Worm (Caenorhabditis elegans) whole organism, L1 larva: ENCODE measurements around the gene frpr-15.
A peak's percentile ranks its signal among the peaks of the same experiment; 100 is the strongest.

ENCODE experiments used
- C04F5.9 ChIP-seq: sonication (generic microtip); optimal IDR thresholded peaks from 2 replicates; lab custom pipeline; 2016; ENCODE audit warnings: missing genetic modification characterization, missing compliant biosample characterization
- C34B4.2 ChIP-seq: sonication (generic microtip); optimal IDR thresholded peaks from 2 replicates; lab custom pipeline; 2017; ENCODE audit warnings: mild to moderate bottlenecking, missing genetic modification characterization, missing compliant biosample characterization
- F16B12.6 ChIP-seq: fragments of 150-350 bp; optimal IDR thresholded peaks from 2 replicates; lab custom pipeline; 2014; ENCODE audit warnings: missing biosample characterization, missing genetic modification characterization
- Y116A8C.19 ChIP-seq: sonication (generic microtip); optimal IDR thresholded peaks from 2 replicates; lab custom pipeline; 2016; ENCODE audit warnings: missing compliant biosample characterization, missing genetic modification characterization, borderline replicate concordance
- aha-1 ChIP-seq: fragments of 150-350 bp; optimal IDR thresholded peaks from 2 replicates; lab custom pipeline; 2014; ENCODE audit warnings: missing biosample characterization, missing genetic modification characterization
- alr-1 ChIP-seq: fragments of 200-800 bp; sonication (Bioruptor generic); optimal IDR thresholded peaks from 2 replicates; lab custom pipeline; 2018; ENCODE audit warnings: borderline replicate concordance, mild to moderate bottlenecking, missing genetic modification characterization, missing compliant biosample characterization
- ama-1 ChIP-seq: fragments of 150-350 bp; optimal IDR thresholded peaks from 2 replicates; lab custom pipeline; 2014
- ceh-63 ChIP-seq: fragments of 200-800 bp; sonication (Bioruptor generic); optimal IDR thresholded peaks from 2 replicates; lab custom pipeline; 2018; ENCODE audit warnings: mild to moderate bottlenecking, missing genetic modification characterization, missing compliant biosample characterization
- ceh-8 ChIP-seq: fragments of 200-800 bp; sonication (Bioruptor generic); optimal IDR thresholded peaks from 2 replicates; lab custom pipeline; 2018; ENCODE audit warnings: mild to moderate bottlenecking, missing genetic modification characterization, moderate library complexity, missing compliant biosample characterization
- ceh-82 ChIP-seq, 3 experiments: fragments of 150-350 bp in 1 of 3; sonication (generic microtip) in 2 of 3; optimal IDR thresholded peaks; 2 replicates each; lab custom pipeline; 2014 to 2017; ENCODE audit warnings: missing biosample characterization in 3 of 3, missing genetic modification characterization in 3 of 3
- ceh-90 ChIP-seq: sonication (generic microtip); optimal IDR thresholded peaks from 2 replicates; lab custom pipeline; 2016; ENCODE audit warnings: missing genetic modification characterization, missing compliant biosample characterization
- ces-1 ChIP-seq: fragments of 150-350 bp; optimal IDR thresholded peaks from 2 replicates; lab custom pipeline; 2014; ENCODE audit warnings: missing biosample characterization, missing genetic modification reagents, missing genetic modification characterization
- dpl-1 ChIP-seq, 3 experiments: fragments of 150-350 bp in 2 of 3; sonication (generic microtip) in 1 of 3; optimal IDR thresholded peaks; 2 replicates each; lab custom pipeline; 2014 to 2017; ENCODE audit warnings: missing biosample characterization in 3 of 3, missing genetic modification characterization in 3 of 3, missing genetic modification reagents in 3 of 3
- efl-3 ChIP-seq: fragments of 200-800 bp; sonication (Bioruptor generic); optimal IDR thresholded peaks from 2 replicates; lab custom pipeline; 2018; ENCODE audit warnings: mild to moderate bottlenecking, missing genetic modification characterization, missing compliant biosample characterization
- egl-13 ChIP-seq: sonication (generic microtip); optimal IDR thresholded peaks from 2 replicates; lab custom pipeline; 2016; ENCODE audit warnings: missing genotype, missing genetic modification reagents, missing genetic modification characterization, missing compliant biosample characterization
- egl-27 ChIP-seq, 2 experiments: fragments of 150-350 bp in 1 of 2; sonication (generic microtip); optimal IDR thresholded peaks; 3 replicates each; lab custom pipeline; 2017 to 2018; ENCODE audit warnings: missing biosample characterization in 2 of 2, missing genetic modification characterization in 2 of 2, missing genetic modification reagents in 2 of 2
- elt-2 ChIP-seq: sonication (generic microtip); optimal IDR thresholded peaks from 2 replicates; lab custom pipeline; 2016; ENCODE audit warnings: missing genetic modification characterization, mild to moderate bottlenecking, inconsistent platforms, missing compliant biosample characterization, missing genetic modification reagents
- ets-5 ChIP-seq: fragments of 200-800 bp; sonication (Bioruptor generic); IDR thresholded peaks from 2 replicates; pipeline ENCODE4 v1.3.6; 2022; ENCODE audit warnings: missing genetic modification characterization, missing compliant biosample characterization
- fkh-4 ChIP-seq: sonication (generic microtip); optimal IDR thresholded peaks from 2 replicates; lab custom pipeline; 2016; ENCODE audit warnings: missing compliant biosample characterization, missing genetic modification characterization, borderline replicate concordance
- fkh-8 ChIP-seq: sonication (generic microtip); optimal IDR thresholded peaks from 2 replicates; lab custom pipeline; 2016; ENCODE audit warnings: mild to moderate bottlenecking, missing genetic modification characterization, missing compliant biosample characterization
- fos-1 ChIP-seq: fragments of 150-350 bp; optimal IDR thresholded peaks from 2 replicates; lab custom pipeline; 2014; ENCODE audit warnings: missing biosample characterization, missing genetic modification characterization
- grh-1 ChIP-seq: fragments of 200-800 bp; sonication (Bioruptor generic); IDR thresholded peaks from 2 replicates; pipeline ENCODE4 v1.3.6; 2022; ENCODE audit warnings: missing genetic modification reagents, missing genetic modification characterization, missing compliant biosample characterization
- hlh-4 ChIP-seq: sonication (generic microtip); optimal IDR thresholded peaks from 2 replicates; lab custom pipeline; 2016; ENCODE audit warnings: mild to moderate bottlenecking, missing genetic modification characterization, missing compliant biosample characterization
- isw-1 ChIP-seq: fragments of 200-800 bp; sonication (Bioruptor generic); IDR thresholded peaks from 2 replicates; pipeline ENCODE4 v1.3.6; 2022; ENCODE audit warnings: missing genetic modification characterization, missing compliant biosample characterization
- jun-1 ChIP-seq: fragments of 150-350 bp; optimal IDR thresholded peaks from 2 replicates; lab custom pipeline; 2014; ENCODE audit warnings: missing biosample characterization, missing genetic modification reagents, missing genetic modification characterization
- lin-14 ChIP-seq: fragments of 200-800 bp; sonication (Bioruptor generic); optimal IDR thresholded peaks from 2 replicates; lab custom pipeline; 2018; ENCODE audit warnings: mild to moderate bottlenecking, missing genetic modification characterization, moderate library complexity, missing compliant biosample characterization
- lin-35 ChIP-seq, 2 experiments: fragments of 150-350 bp; optimal IDR thresholded peaks; 2 replicates each; lab custom pipeline; 2014; ENCODE audit warnings: missing biosample characterization in 2 of 2, missing genetic modification characterization in 2 of 2, missing genetic modification reagents in 2 of 2
- lin-39 ChIP-seq: fragments of 150-350 bp; optimal IDR thresholded peaks from 2 replicates; lab custom pipeline; 2014; ENCODE audit warnings: missing biosample characterization, missing genetic modification reagents, missing genetic modification characterization
- lsy-2 ChIP-seq, 2 experiments: fragments of 150-350 bp; optimal IDR thresholded peaks; 2 replicates each; lab custom pipeline; 2014; ENCODE audit warnings: missing biosample characterization in 2 of 2, missing genetic modification characterization in 2 of 2
- mab-9 ChIP-seq: fragments of 200-800 bp; sonication (Bioruptor generic); IDR thresholded peaks from 2 replicates; pipeline ENCODE4 v1.3.6; 2022; ENCODE audit warnings: missing genetic modification reagents, missing genetic modification characterization, missing compliant biosample characterization
- nhr-19 ChIP-seq: fragments of 200-800 bp; sonication (Bioruptor generic); conservative IDR thresholded peaks from 2 replicates; pipeline ENCODE4 v1.3.6; 2022; ENCODE audit warnings: missing genetic modification characterization, missing compliant biosample characterization
- nhr-20 ChIP-seq: sonication (generic microtip); optimal IDR thresholded peaks from 2 replicates; lab custom pipeline; 2016; ENCODE audit warnings: mild to moderate bottlenecking, missing genetic modification characterization, missing compliant biosample characterization
- nhr-237 ChIP-seq: fragments of 150-350 bp; optimal IDR thresholded peaks from 2 replicates; lab custom pipeline; 2014; ENCODE audit warnings: missing biosample characterization, missing genetic modification characterization
- nhr-28 ChIP-seq: fragments of 150-350 bp; optimal IDR thresholded peaks from 2 replicates; lab custom pipeline; 2014; ENCODE audit warnings: missing biosample characterization, missing genetic modification characterization
- nhr-47 ChIP-seq: sonication (generic microtip); optimal IDR thresholded peaks from 2 replicates; lab custom pipeline; 2016; ENCODE audit warnings: mild to moderate bottlenecking, missing genetic modification characterization, moderate library complexity, missing compliant biosample characterization
- nhr-84 ChIP-seq: sonication (generic microtip); optimal IDR thresholded peaks from 2 replicates; lab custom pipeline; 2017; ENCODE audit warnings: missing biosample characterization, missing genetic modification characterization
- nhr-85 ChIP-seq: sonication (generic microtip); peaks from one replicate; lab custom pipeline; 2016; ENCODE audit warnings: missing genetic modification characterization, inconsistent platforms, missing compliant biosample characterization
- nhr-90 ChIP-seq: sonication (generic microtip); optimal IDR thresholded peaks from 2 replicates; lab custom pipeline; 2016; ENCODE audit warnings: mild to moderate bottlenecking, missing genetic modification characterization, missing compliant biosample characterization; ENCODE audit not compliant: poor library complexity
- pag-3 ChIP-seq: sonication (generic microtip); optimal IDR thresholded peaks from 2 replicates; lab custom pipeline; 2017; ENCODE audit warnings: missing genetic modification characterization, mild to moderate bottlenecking, missing compliant biosample characterization, antibody characterized with exemption, borderline replicate concordance; ENCODE audit not compliant: insufficient read depth
- pax-3 ChIP-seq: fragments of 200-800 bp; sonication (Bioruptor generic); optimal IDR thresholded peaks from 2 replicates; lab custom pipeline; 2018; ENCODE audit warnings: mild to moderate bottlenecking, missing genetic modification characterization, moderate library complexity, missing compliant biosample characterization
- pqm-1 ChIP-seq: sonication (generic microtip); optimal IDR thresholded peaks from 3 replicates; lab custom pipeline; 2017; ENCODE audit warnings: missing biosample characterization, missing genetic modification characterization
- skn-1 ChIP-seq: fragments of 150-350 bp; optimal IDR thresholded peaks from 2 replicates; lab custom pipeline; 2014; ENCODE audit warnings: missing biosample characterization, missing genetic modification characterization
- snpc-4 ChIP-seq: fragments of 150-350 bp; optimal IDR thresholded peaks from 2 replicates; lab custom pipeline; 2014; ENCODE audit warnings: missing biosample characterization, missing genetic modification characterization
- snu-23 ChIP-seq: sonication (generic microtip); optimal IDR thresholded peaks from 2 replicates; lab custom pipeline; 2016; ENCODE audit warnings: missing genetic modification characterization, missing compliant biosample characterization
- sup-37 ChIP-seq: fragments of 200-800 bp; sonication (Bioruptor generic); optimal IDR thresholded peaks from 2 replicates; lab custom pipeline; 2018; ENCODE audit warnings: mild to moderate bottlenecking, missing genetic modification characterization, missing compliant biosample characterization
- swsn-7 ChIP-seq: sonication (generic microtip); optimal IDR thresholded peaks from 2 replicates; lab custom pipeline; 2016; ENCODE audit warnings: missing genetic modification characterization, missing compliant biosample characterization
- tbx-2 ChIP-seq: sonication (generic microtip); optimal IDR thresholded peaks from 2 replicates; lab custom pipeline; 2016; ENCODE audit warnings: missing genetic modification characterization, missing compliant biosample characterization
- unc-30 ChIP-seq: sonication (generic microtip); optimal IDR thresholded peaks from 2 replicates; lab custom pipeline; 2017; ENCODE audit warnings: missing biosample characterization, missing genetic modification characterization
- unc-62 ChIP-seq: fragments of 150-350 bp; optimal IDR thresholded peaks from 2 replicates; lab custom pipeline; 2014; ENCODE audit warnings: missing biosample characterization, missing genetic modification reagents, missing genetic modification characterization
- unc-86 ChIP-seq: sonication (generic microtip); optimal IDR thresholded peaks from 2 replicates; lab custom pipeline; 2016; ENCODE audit warnings: missing genetic modification characterization, missing compliant biosample characterization
- vab-15 ChIP-seq: sonication (generic microtip); optimal IDR thresholded peaks from 2 replicates; lab custom pipeline; 2017; ENCODE audit warnings: missing genotype, mild to moderate bottlenecking, missing genetic modification characterization, missing compliant biosample characterization
- zag-1 ChIP-seq: fragments of 150-350 bp; optimal IDR thresholded peaks from 2 replicates; lab custom pipeline; 2014; ENCODE audit warnings: missing biosample characterization, missing genetic modification characterization
- zip-4 ChIP-seq: fragments of 200-800 bp; sonication (Bioruptor generic); optimal IDR thresholded peaks from 2 replicates; lab custom pipeline; 2018; ENCODE audit warnings: mild to moderate bottlenecking, missing genetic modification characterization, moderate library complexity, missing compliant biosample characterization

Gene frpr-15

ce11 chrV:12635218-12635617 is 44.7 kb upstream of the frpr-15 start (continued):
- TF ChIP-seq C04F5.9 (tag; lab: Kevin White, UChicago) = no peak
- no peak for TF ChIP-seq nhr-84
- no peak for TF ChIP-seq ceh-82 (tag; optimal IDR thresholded peaks at IDR 0.05; lab: Kevin White, UChicago)
- TF ChIP-seq swsn-7 (tag; lab: Kevin White, UChicago) = peak; percentile 20
- TF ChIP-seq unc-86 (tag; lab: Kevin White, UChicago) = no peak
- TF ChIP-seq nhr-237 (tag; lab: Kevin White, UChicago) = no peak
- no peak for TF ChIP-seq hlh-4
- peak; percentile 60 for TF ChIP-seq nhr-47
- no peak for TF ChIP-seq pqm-1 (tag; lab: Kevin White, UChicago)
- no peak for TF ChIP-seq ceh-63 (GFP tag; lab: Kevin White, UChicago)
- no peak for TF ChIP-seq nhr-28 (tag; lab: Kevin White, UChicago)
- TF ChIP-seq unc-30 = no peak
- no peak for TF ChIP-seq Y116A8C.19 (tag; lab: Kevin White, UChicago)
- peak; percentile 90 for TF ChIP-seq lin-14
- peak; percentile 65 for TF ChIP-seq tbx-2
- no peak for TF ChIP-seq mab-9 (GFP tag; lab: Robert Waterston, UW)
- no peak for TF ChIP-seq vab-15 (tag; lab: Kevin White, UChicago)
- TF ChIP-seq dpl-1 (GFP tag; optimal IDR thresholded peaks at IDR 0.05; lab: Kevin White, UChicago) = peak; percentile 31 to 51 (median 49)
- no peak for TF ChIP-seq unc-62 (GFP tag; lab: Kevin White, UChicago)
- no peak for TF ChIP-seq ama-1 (lab: Kevin White, UChicago)
- peak; percentile 98 for TF ChIP-seq nhr-85 (tag; lab: Kevin White, UChicago)
- peak; percentile 79 for TF ChIP-seq nhr-19 (GFP tag; lab: Robert Waterston, UW)
- TF ChIP-seq jun-1 (tag; lab: Kevin White, UChicago) = peak; percentile 13
- no peak for TF ChIP-seq zip-4 (GFP tag; lab: Kevin White, UChicago)
- TF ChIP-seq efl-3 (GFP tag; lab: Kevin White, UChicago) = no peak
- no peak for TF ChIP-seq alr-1 (tag; lab: Kevin White, UChicago)
- TF ChIP-seq aha-1 = no peak
- TF ChIP-seq isw-1 = no peak
- TF ChIP-seq zag-1 (tag; lab: Kevin White, UChicago) = no peak
- no peak for TF ChIP-seq snpc-4
- TF ChIP-seq ceh-90 (tag; lab: Kevin White, UChicago) = no peak
- no peak for TF ChIP-seq lin-39 (tag; lab: Kevin White, UChicago)
- no peak for TF ChIP-seq fos-1 (tag; lab: Kevin White, UChicago)
- no peak for TF ChIP-seq fkh-8
- TF ChIP-seq F16B12.6 (tag; lab: Kevin White, UChicago) = no peak
- no peak for TF ChIP-seq sup-37 (GFP tag; lab: Kevin White, UChicago)
- no peak for TF ChIP-seq ceh-8
- peak; percentile 58 for TF ChIP-seq skn-1 (tag; lab: Kevin White, UChicago)
- no peak for TF ChIP-seq egl-27 (tag; optimal IDR thresholded peaks at IDR 0.05; lab: Kevin White, UChicago)
- TF ChIP-seq egl-13 (tag; lab: Kevin White, UChicago) = no peak
- peak; percentile 66 to 69 for TF ChIP-seq lsy-2 (tag; optimal IDR thresholded peaks at IDR 0.05; lab: Kevin White, UChicago)
- peak; percentile 52 for TF ChIP-seq pax-3 (tag; lab: Kevin White, UChicago)
- TF ChIP-seq C34B4.2 = no peak
- TF ChIP-seq elt-2 (tag; lab: Kevin White, UChicago) = peak; percentile 66
- TF ChIP-seq nhr-20 (tag; lab: Kevin White, UChicago) = peak; percentile 96
- TF ChIP-seq nhr-90 (tag; lab: Kevin White, UChicago) = peak; percentile 91
- no peak for TF ChIP-seq ces-1 (GFP tag; lab: Kevin White, UChicago)
- no peak for TF ChIP-seq snu-23 (GFP tag; lab: Kevin White, UChicago)
- TF ChIP-seq fkh-4 (tag; lab: Kevin White, UChicago) = no peak
- peak; percentile 87 for TF ChIP-seq grh-1 (GFP tag; lab: Robert Waterston, UW)
- no peak for TF ChIP-seq ets-5 (GFP tag; lab: Robert Waterston, UW)
- peak; percentile 7 to 84 for TF ChIP-seq lin-35 (GFP tag; optimal IDR thresholded peaks at IDR 0.05; lab: Kevin White, UChicago)
- TF ChIP-seq pag-3 (tag; lab: Kevin White, UChicago) = no peak
